Worm (Caenorhabditis elegans): ENCODE measurements around the gene K09F6.15.

The K09F6.15 gene

ce11 chrII:2233240-2233639, 44.1 kb downstream of the K09F6.15 start, which contains the start of gene cct-3:
TSS of gene cct-3 (plus strand) at chrII:2233540.
- TF ChIP-seq ztf-11 (tag; optimal IDR thresholded peaks at IDR 0.05) (no peak), pha-4 (tag; optimal IDR thresholded peaks at IDR 0.05) (no peak), sptf-1 (tag; optimal IDR thresholded peaks at IDR 0.05) (no peak), bed-3 (GFP tag; optimal IDR thresholded peaks at IDR 0.05) (no peak), ham-2 (GFP tag; optimal IDR thresholded peaks at IDR 0.05) (no peak), sem-2 (GFP tag; optimal IDR thresholded peaks at IDR 0.05) (no peak), lin-32 (GFP tag; optimal IDR thresholded peaks at IDR 0.05) (no peak), nhr-12 (tag; optimal IDR thresholded peaks at IDR 0.05) (no peak), unc-39 (tag; optimal IDR thresholded peaks at IDR 0.05) (no peak)

DNA sequence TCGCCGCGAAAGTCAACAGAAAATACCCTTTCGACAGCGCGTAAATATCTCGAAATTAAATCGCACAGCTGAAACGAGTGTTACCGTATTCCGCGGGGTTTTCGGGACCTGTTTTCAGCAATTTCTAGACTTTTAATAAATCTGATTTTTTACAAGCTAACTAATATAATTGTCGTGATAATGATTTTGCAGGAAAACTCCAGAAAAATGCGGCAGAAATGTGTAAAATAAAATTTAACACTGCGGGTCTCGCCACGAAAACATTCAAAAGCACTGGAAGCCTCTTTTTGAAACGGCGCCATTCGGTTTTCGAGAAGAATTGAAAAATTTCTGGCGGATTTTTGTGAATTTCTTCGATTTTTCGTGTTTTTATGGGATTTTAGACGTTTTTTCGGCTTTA, 44.9 kb downstream of the K09F6.15 start, which contains the start of gene F54A3.6:
TSS of gene F54A3.6 (minus strand) at position 42 of the 400 bp plus-strand sequence.
- TF ChIP-seq lsy-2 (tag; optimal IDR thresholded peaks at IDR 0.05), result peak; percentile 84

ce11 chrII:2230368-2230767, 47.0 kb downstream of the K09F6.15 start:
- no peak for TF ChIP-seq ceh-83 (GFP tag; optimal IDR thresholded peaks at IDR 0.05)
- TF ChIP-seq sptf-1 (tag; optimal IDR thresholded peaks at IDR 0.05), result no peak
- no peak for TF ChIP-seq unc-120 (tag; optimal IDR thresholded peaks at IDR 0.05; ENCODE audit: poor library complexity, severe bottlenecking)
- TF ChIP-seq pha-4 (tag; optimal IDR thresholded peaks at IDR 0.05), result no peak
- TF ChIP-seq mls-2 (tag; optimal IDR thresholded peaks at IDR 0.05), result no peak
- TF ChIP-seq M03D4.4 (tag; optimal IDR thresholded peaks at IDR 0.05), result no peak
- no peak for TF ChIP-seq lin-32 (GFP tag; optimal IDR thresholded peaks at IDR 0.05)
- no peak for TF ChIP-seq ztf-11 (tag; optimal IDR thresholded peaks at IDR 0.05)
- no peak for TF ChIP-seq elt-1 (tag; optimal IDR thresholded peaks at IDR 0.05; ENCODE audit: borderline replicate concordance, insufficient read depth)
- no peak for TF ChIP-seq nhr-76 (tag; optimal IDR thresholded peaks at IDR 0.05)

DNA sequence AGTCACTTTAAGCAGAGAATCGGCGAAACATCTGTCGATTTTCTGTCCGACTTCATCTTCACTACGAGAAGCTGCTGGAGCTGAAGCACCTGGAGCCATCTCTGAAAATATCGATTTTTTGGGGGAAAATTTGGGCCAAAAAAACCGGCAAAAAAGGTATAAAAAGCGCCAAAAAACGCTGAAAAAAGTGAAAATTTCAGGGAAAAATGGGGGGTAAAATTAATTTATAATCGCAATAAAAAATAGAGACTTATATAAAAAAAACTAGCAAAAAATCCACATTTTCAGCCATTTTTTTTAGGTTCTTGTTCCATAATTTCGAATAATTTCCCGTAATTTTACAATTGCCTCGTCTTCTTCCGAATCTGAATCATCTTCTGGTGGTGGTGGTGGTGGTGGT, 51.7 kb downstream of the K09F6.15 start, which contains the start of gene F54A3.5:
TSS of gene F54A3.5 (minus strand) at position 101 of the 400 bp plus-strand sequence.
- TF ChIP-seq elt-3 (tag; optimal IDR thresholded peaks at IDR 0.05) (no peak), snpc-4 (tag; optimal IDR thresholded peaks at IDR 0.05) (no peak), sem-2 (GFP tag; optimal IDR thresholded peaks at IDR 0.05) (no peak), mls-2 (tag; optimal IDR thresholded peaks at IDR 0.05) (no peak), blmp-1 (tag; optimal IDR thresholded peaks at IDR 0.05) (no peak), M03D4.4 (tag; optimal IDR thresholded peaks at IDR 0.05) (no peak), unc-39 (tag; optimal IDR thresholded peaks at IDR 0.05) (no peak), flh-1 (GFP tag; optimal IDR thresholded peaks at IDR 0.05) (no peak), mep-1 (tag; optimal IDR thresholded peaks at IDR 0.05) (no peak), nhr-28 (tag; optimal IDR thresholded peaks at IDR 0.05) (no peak), nhr-237 (tag; optimal IDR thresholded peaks at IDR 0.05) (no peak), lin-13 (tag; optimal IDR thresholded peaks at IDR 0.05) (no peak), pha-4 (tag; optimal IDR thresholded peaks at IDR 0.05) (no peak), lin-32 (GFP tag; optimal IDR thresholded peaks at IDR 0.05) (no peak), nhr-2 (tag; optimal IDR thresholded peaks at IDR 0.05) (no peak), unc-62 (GFP tag; optimal IDR thresholded peaks at IDR 0.05) (no peak), tbx-8 (GFP tag; optimal IDR thresholded peaks at IDR 0.05) (no peak), ztf-11 (tag; optimal IDR thresholded peaks at IDR 0.05) (no peak), sptf-1 (tag; optimal IDR thresholded peaks at IDR 0.05) (no peak)
